Fruit fly (Drosophila melanogaster) whole organism, adult: ENCODE measurements around the gene CG10853.

ENCODE experiments used
- CG11617 ChIP-seq: fragments of 200-800 bp; sonication (Bioruptor generic); optimal IDR thresholded peaks from 2 replicates; lab custom pipeline; 2017; ENCODE audit warnings: mild to moderate bottlenecking, missing biosample characterization, missing genetic modification reagents, missing genetic modification characterization
- CG12768 ChIP-seq: fragments of 200-800 bp; sonication (Bioruptor generic); optimal IDR thresholded peaks from 2 replicates; lab custom pipeline; 2017; ENCODE audit warnings: missing biosample characterization, missing genetic modification characterization, mild to moderate bottlenecking, moderate library complexity, missing genetic modification reagents
- CG14711 ChIP-seq: fragments of 200-800 bp; sonication (Bioruptor generic); optimal IDR thresholded peaks from 2 replicates; lab custom pipeline; 2018; ENCODE audit warnings: missing biosample characterization, mild to moderate bottlenecking, missing genetic modification characterization, moderate library complexity
- CG1620 ChIP-seq: fragments of 200-800 bp; sonication (Bioruptor generic); optimal IDR thresholded peaks from 2 replicates; lab custom pipeline; 2016; ENCODE audit warnings: missing biosample characterization, missing genetic modification characterization
- CG33017 ChIP-seq: fragments of 200-800 bp; sonication (Bioruptor generic); optimal IDR thresholded peaks from 2 replicates; lab custom pipeline; 2018; ENCODE audit warnings: missing biosample characterization, mild to moderate bottlenecking, missing genetic modification characterization, moderate library complexity
- CG5204 ChIP-seq: fragments of 200-800 bp; sonication (Bioruptor generic); optimal IDR thresholded peaks from 2 replicates; lab custom pipeline; 2016; ENCODE audit warnings: missing biosample characterization, missing genetic modification characterization
- CG7045 ChIP-seq: fragments of 200-800 bp; sonication (Bioruptor generic); optimal IDR thresholded peaks from 2 replicates; lab custom pipeline; 2017; ENCODE audit warnings: missing biosample characterization, mild to moderate bottlenecking, missing genetic modification characterization
- CG7101 ChIP-seq: fragments of 200-800 bp; sonication (Bioruptor generic); optimal IDR thresholded peaks from 2 replicates; lab custom pipeline; 2018; ENCODE audit warnings: missing biosample characterization, mild to moderate bottlenecking, missing genetic modification characterization, moderate library complexity
- Clk ChIP-seq: fragments of 200-800 bp; sonication (Bioruptor generic); optimal IDR thresholded peaks from 2 replicates; lab custom pipeline; 2017; ENCODE audit warnings: missing biosample characterization, missing genetic modification characterization
- Crg-1 ChIP-seq: fragments of 200-800 bp; sonication (Bioruptor generic); optimal IDR thresholded peaks from 2 replicates; lab custom pipeline; 2016; ENCODE audit warnings: missing biosample characterization, missing genetic modification characterization
- Hr96 ChIP-seq: fragments of 200-800 bp; sonication (Bioruptor generic); optimal IDR thresholded peaks from 2 replicates; lab custom pipeline; 2016; ENCODE audit warnings: missing biosample characterization, missing genetic modification characterization
- Mnt ChIP-seq: fragments of 200-800 bp; sonication (Bioruptor generic); optimal IDR thresholded peaks from 2 replicates; lab custom pipeline; 2016; ENCODE audit warnings: missing biosample characterization, mild to moderate bottlenecking, missing genetic modification characterization
- bab1 ChIP-seq: fragments of 200-800 bp; sonication (Bioruptor generic); optimal IDR thresholded peaks from 3 replicates; lab custom pipeline; 2019; ENCODE audit warnings: missing biosample characterization, mild to moderate bottlenecking, missing genetic modification characterization, moderate library complexity
- cic ChIP-seq: fragments of 200-800 bp; sonication (Bioruptor generic); optimal IDR thresholded peaks from 2 replicates; lab custom pipeline; 2017; ENCODE audit warnings: missing biosample characterization, mild to moderate bottlenecking, missing genetic modification characterization, moderate library complexity
- cnc ChIP-seq, 2 experiments: fragments of >200 bp; optimal IDR thresholded peaks; 2 replicates each; lab custom pipeline; 2017
- kay ChIP-seq: fragments of 200-800 bp; sonication (Bioruptor generic); peaks from one replicate; lab custom pipeline; 2016; ENCODE audit warnings: missing biosample characterization, missing genetic modification characterization, borderline replicate concordance
- ovo ChIP-seq: fragments of 200-800 bp; sonication (Bioruptor generic); optimal IDR thresholded peaks from 2 replicates; lab custom pipeline; 2016; ENCODE audit warnings: missing biosample characterization, missing genetic modification characterization
- pad ChIP-seq: fragments of 200-800 bp; sonication (Bioruptor generic); optimal IDR thresholded peaks from 3 replicates; lab custom pipeline; 2017; ENCODE audit warnings: missing biosample characterization, missing genetic modification characterization, mild to moderate bottlenecking, moderate library complexity, missing genetic modification reagents
- tj ChIP-seq: fragments of 200-800 bp; sonication (Bioruptor generic); optimal IDR thresholded peaks from 3 replicates; lab custom pipeline; 2017; ENCODE audit warnings: missing biosample characterization, mild to moderate bottlenecking, missing genetic modification characterization, moderate library complexity
- toe ChIP-seq: fragments of 200-800 bp; sonication (Bioruptor generic); optimal IDR thresholded peaks from 2 replicates; lab custom pipeline; 2016; ENCODE audit warnings: missing biosample characterization, missing genetic modification characterization

CG10853 gene

DNA sequence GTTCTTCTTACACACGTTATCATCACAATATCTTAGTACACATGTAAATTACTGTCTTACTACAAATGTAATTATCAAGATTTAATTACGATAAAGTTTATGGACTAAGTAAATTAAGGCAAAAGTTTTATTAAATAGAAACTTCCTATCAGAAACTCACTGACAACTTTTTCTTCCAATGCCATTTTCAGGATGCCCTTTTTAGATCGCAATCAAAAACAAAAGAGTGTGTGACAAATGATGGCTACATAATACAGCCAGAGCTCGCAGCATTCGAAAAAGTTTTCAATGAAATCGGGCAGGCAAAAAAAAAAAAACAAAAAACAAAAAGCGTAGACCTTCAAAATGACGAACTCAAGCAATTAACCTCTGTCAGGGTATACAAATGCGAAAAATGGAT lies 24.9 kb downstream of the CG10853 start, which contains the start of gene CG43915:
TSS of gene CG43915 (plus strand) at position 301 of the 400 bp plus-strand sequence.
- TF ChIP-seq cic (GFP tag; lab: Kevin White, UChicago) (no peak), Clk (no peak), kay (GFP tag; lab: Kevin White, UChicago) (peak; percentile 25), ovo (GFP tag; lab: Kevin White, UChicago) (no peak), CG33017 (tag; lab: Kevin White, UChicago) (no peak)

DNA sequence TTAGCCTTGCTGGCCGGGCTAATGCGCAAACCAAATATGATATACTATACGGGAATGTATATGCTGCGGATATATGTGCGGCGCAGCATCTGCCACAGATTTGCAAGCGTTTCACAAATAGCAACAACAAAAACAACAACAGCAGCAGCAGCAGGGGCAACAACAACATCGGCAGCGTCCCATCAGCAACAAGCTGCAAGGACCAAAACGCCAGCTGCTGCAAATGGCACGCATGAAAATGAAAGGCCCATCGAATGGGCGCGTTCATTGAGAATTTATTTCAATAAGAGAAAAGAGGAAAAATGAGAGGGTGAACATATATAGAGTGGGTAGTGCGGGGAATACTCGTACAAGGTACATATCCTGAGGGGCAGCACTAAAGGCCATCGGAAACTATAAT lies 28.7 kb downstream of the CG10853 start:
- TF ChIP-seq Crg-1 (no peak), pad (GFP tag; lab: Kevin White, UChicago) (no peak), CG11617 (GFP tag; lab: Kevin White, UChicago) (no peak), CG33017 (tag; lab: Kevin White, UChicago) (no peak), CG14711 (tag; lab: Kevin White, UChicago) (no peak), kay (GFP tag; lab: Kevin White, UChicago) (no peak), CG5204 (GFP tag; lab: Kevin White, UChicago) (no peak), toe (no peak), cic (GFP tag; lab: Kevin White, UChicago) (no peak), Mnt (GFP tag; lab: Kevin White, UChicago) (no peak), CG12768 (GFP tag; lab: Kevin White, UChicago) (no peak), tj (no peak), CG7045 (GFP tag; lab: Kevin White, UChicago) (no peak)

DNA sequence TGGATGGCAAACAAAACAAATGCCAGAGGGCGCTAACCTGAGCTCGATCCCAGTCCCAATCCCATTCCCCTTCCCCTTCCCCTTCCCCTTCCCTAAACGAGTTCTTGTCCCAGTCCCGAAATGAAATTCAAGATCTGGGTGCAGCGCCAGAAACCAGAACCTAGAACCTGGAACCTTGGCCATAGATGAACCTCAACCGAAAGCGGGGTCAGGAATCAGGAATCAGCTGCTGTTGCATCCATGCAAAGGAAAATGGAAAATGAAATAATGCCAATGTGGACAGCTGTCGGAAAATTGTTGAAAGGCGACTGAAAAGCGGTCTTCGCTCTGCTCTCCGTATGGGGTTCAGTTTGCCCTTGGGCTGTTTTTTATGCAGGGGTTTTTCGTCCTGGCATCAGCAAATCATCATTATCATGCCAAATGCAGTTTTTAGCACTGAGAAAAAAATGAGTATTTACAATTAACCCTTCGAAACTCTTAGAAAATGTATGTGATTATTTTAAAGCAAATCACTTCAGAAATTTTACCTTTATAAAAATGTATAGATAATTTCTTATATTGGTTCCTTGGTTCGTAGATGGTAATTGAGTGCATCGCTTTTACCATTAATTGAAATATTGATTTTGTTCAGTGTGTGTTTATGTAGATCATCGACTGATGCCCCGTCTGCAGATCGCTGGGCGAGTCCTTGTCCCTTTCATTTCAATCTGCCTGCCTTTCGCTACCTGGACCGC lies 30.1 kb downstream of the CG10853 start:
- TF ChIP-seq Crg-1 (no peak), CG33017 (tag; lab: Kevin White, UChicago) (no peak), cic (GFP tag; lab: Kevin White, UChicago) (no peak), CG7101 (no peak), CG11617 (GFP tag; lab: Kevin White, UChicago) (no peak), CG14711 (tag; lab: Kevin White, UChicago) (no peak), Mnt (GFP tag; lab: Kevin White, UChicago) (no peak)

DNA sequence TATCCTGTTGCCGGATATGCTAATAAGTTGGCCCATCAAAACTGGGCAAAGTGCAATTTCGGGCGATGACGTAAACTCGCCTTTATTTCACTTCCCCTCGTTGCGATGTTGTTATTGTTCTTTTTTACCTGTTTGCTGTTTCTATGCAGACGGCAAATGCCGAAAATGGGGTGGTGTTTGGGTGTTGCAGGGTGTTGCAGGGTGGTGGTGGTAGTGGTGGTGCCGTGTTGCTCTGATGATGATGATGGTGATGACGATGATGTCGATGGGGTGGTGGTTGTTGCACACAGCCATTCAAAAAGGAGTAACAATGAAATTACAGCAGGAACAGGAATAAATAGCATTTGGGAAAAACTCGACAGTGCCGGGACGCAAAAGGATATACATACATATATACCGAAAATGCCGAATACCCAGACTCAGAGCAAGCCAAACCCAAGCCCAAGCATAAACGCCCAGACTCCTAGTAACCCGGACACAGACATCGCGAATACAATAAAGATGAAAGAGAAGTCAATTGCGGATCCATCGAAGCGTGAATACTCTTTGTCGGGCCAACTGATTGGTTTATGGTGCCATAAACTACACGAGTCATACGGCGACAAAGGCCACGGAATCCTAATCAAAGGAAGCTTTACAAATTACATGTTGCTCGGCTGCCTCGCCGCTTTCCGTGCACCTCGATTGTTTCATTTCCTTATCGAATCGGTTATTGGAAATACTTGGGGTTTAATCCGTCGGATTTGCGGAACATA lies 31.2 kb downstream of the CG10853 start:
- TF ChIP-seq toe: no peak
- no peak for TF ChIP-seq CG14711 (tag; lab: Kevin White, UChicago)
- TF ChIP-seq Clk: no peak
- TF ChIP-seq CG7101: no peak
- TF ChIP-seq Mnt (GFP tag; lab: Kevin White, UChicago): no peak
- TF ChIP-seq cnc (optimal IDR thresholded peaks at IDR 0.05; lab: Kevin White, UChicago): no peak
- no peak for TF ChIP-seq kay (GFP tag; lab: Kevin White, UChicago)
- no peak for TF ChIP-seq ovo (GFP tag; lab: Kevin White, UChicago)
- TF ChIP-seq CG1620 (GFP tag; lab: Kevin White, UChicago): no peak
- TF ChIP-seq pad (GFP tag; lab: Kevin White, UChicago): no peak
- TF ChIP-seq Hr96 (GFP tag; lab: Kevin White, UChicago): no peak
- TF ChIP-seq CG11617 (GFP tag; lab: Kevin White, UChicago): no peak

DNA sequence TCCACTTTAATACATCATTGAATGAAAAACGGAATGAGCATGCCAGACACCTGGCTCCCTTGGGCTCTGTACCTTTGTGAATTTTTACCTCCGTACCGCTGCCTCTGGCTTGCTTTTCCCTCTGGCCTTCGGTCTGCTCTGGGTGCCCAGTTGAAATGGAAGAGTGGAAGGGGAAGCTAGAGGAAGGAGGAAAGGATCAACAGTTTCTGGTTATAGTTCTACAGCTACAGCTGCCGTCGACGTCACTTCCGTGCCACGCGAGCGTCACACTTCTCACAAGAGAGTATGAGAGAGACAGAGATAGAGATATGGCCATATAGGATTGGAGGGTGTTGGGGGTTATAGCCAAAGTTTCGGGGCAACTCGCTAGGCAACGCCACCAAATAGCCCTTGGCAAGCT lies 32.3 kb downstream of the CG10853 start:
- TF ChIP-seq kay (GFP tag; lab: Kevin White, UChicago): no peak
- TF ChIP-seq Hr96 (GFP tag; lab: Kevin White, UChicago): no peak
- TF ChIP-seq pad (GFP tag; lab: Kevin White, UChicago): no peak
- no peak for TF ChIP-seq tj
- no peak for TF ChIP-seq cnc (optimal IDR thresholded peaks at IDR 0.05; lab: Kevin White, UChicago)
- no peak for TF ChIP-seq CG1620 (GFP tag; lab: Kevin White, UChicago)
- TF ChIP-seq CG12768 (GFP tag; lab: Kevin White, UChicago): no peak
- TF ChIP-seq bab1: no peak
- no peak for TF ChIP-seq CG14711 (tag; lab: Kevin White, UChicago)
- no peak for TF ChIP-seq CG7045 (GFP tag; lab: Kevin White, UChicago)

DNA sequence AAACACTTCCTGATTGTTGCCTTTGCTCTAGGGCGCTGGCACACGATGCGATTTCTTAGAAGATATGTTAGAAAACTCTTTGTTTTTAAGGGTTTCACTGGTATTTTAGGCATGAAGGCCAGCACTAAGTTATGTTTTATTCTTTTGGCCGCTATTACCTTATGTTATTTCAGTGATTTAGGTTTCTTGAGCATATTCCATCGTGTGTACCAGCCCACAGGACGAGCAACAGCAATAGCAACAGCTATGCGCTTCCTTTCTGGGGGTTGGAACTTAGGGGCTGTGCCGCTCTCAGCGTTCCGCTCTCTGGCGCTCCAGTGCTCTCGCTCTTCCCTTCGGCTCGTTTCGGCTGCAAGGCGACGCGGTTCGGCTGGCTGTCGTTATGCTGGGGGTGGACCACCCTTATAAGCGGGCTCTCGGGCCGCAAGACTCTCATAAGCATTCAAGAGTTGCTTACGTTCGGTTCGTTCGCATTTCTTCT lies 35.8 kb downstream of the CG10853 start, which contains the start of gene scrt:
TSS of gene scrt (plus strand) at position 431 of the 481 bp plus-strand sequence.
- TF ChIP-seq pad (GFP tag; lab: Kevin White, UChicago) (peak; percentile 55), Hr96 (GFP tag; lab: Kevin White, UChicago) (peak; percentile 9), CG11617 (GFP tag; lab: Kevin White, UChicago) (peak; percentile 10), tj (peak; percentile 16), Clk (no peak), CG14711 (tag; lab: Kevin White, UChicago) (no peak), toe (no peak), CG5204 (GFP tag; lab: Kevin White, UChicago) (no peak), CG7045 (GFP tag; lab: Kevin White, UChicago) (peak; percentile 48), CG7101 (no peak)
